Worm (Caenorhabditis elegans) whole organism, late embryonic: ENCODE results near the gene lgc-47.
A peak's percentile ranks its signal among the peaks of the same experiment; 100 is the strongest.

Source experiments
- C08G9.2 ChIP-seq: sonication (generic microtip); optimal IDR thresholded peaks from 2 replicates; lab custom pipeline; 2016; ENCODE audit warnings: mild to moderate bottlenecking, missing genetic modification characterization, moderate library complexity, missing compliant biosample characterization
- C38D4.7 ChIP-seq: fragments of 200-800 bp; sonication (Bioruptor generic); optimal IDR thresholded peaks from 2 replicates; lab custom pipeline; 2018; ENCODE audit warnings: mild to moderate bottlenecking, missing genetic modification characterization, moderate library complexity, missing compliant biosample characterization
- F13H6.1 ChIP-seq: sonication (generic microtip); optimal IDR thresholded peaks from 2 replicates; lab custom pipeline; 2016; ENCODE audit warnings: missing genetic modification characterization, missing compliant biosample characterization
- K02D7.2 ChIP-seq: sonication (generic microtip); optimal IDR thresholded peaks from 2 replicates; lab custom pipeline; 2017; ENCODE audit warnings: mild to moderate bottlenecking, missing genetic modification characterization, missing compliant biosample characterization
- K09A11.1 ChIP-seq: sonication (generic microtip); optimal IDR thresholded peaks from 2 replicates; lab custom pipeline; 2017; ENCODE audit warnings: antibody characterized with exemption, mild to moderate bottlenecking, missing genetic modification characterization, missing compliant biosample characterization; ENCODE audit not compliant: insufficient read depth
- ama-1 ChIP-seq: fragments of 150-350 bp; optimal IDR thresholded peaks from 2 replicates; lab custom pipeline; 2014
- ceh-14 ChIP-seq: sonication (generic microtip); optimal IDR thresholded peaks from 2 replicates; lab custom pipeline; 2016; ENCODE audit warnings: missing genotype, missing genetic modification characterization, missing compliant biosample characterization
- ceh-18 ChIP-seq: sonication (generic microtip); optimal IDR thresholded peaks from 2 replicates; lab custom pipeline; 2016; ENCODE audit warnings: missing genetic modification characterization, missing compliant biosample characterization
- ceh-22 ChIP-seq: sonication (generic microtip); optimal IDR thresholded peaks from 2 replicates; lab custom pipeline; 2017; ENCODE audit warnings: missing biosample characterization, missing genetic modification characterization
- ceh-30 ChIP-seq: fragments of 150-350 bp; optimal IDR thresholded peaks from 2 replicates; lab custom pipeline; 2014; ENCODE audit warnings: missing biosample characterization, missing genetic modification characterization
- ceh-9 ChIP-seq: sonication (generic microtip); optimal IDR thresholded peaks from 2 replicates; lab custom pipeline; 2016; ENCODE audit warnings: mild to moderate bottlenecking, missing genetic modification characterization, inconsistent platforms, missing compliant biosample characterization
- che-1 ChIP-seq: sonication (generic microtip); optimal IDR thresholded peaks from 2 replicates; lab custom pipeline; 2016; ENCODE audit warnings: mild to moderate bottlenecking, missing genetic modification characterization, missing compliant biosample characterization
- dve-1 ChIP-seq: sonication (generic microtip); optimal IDR thresholded peaks from 2 replicates; lab custom pipeline; 2017; ENCODE audit warnings: antibody characterized with exemption, mild to moderate bottlenecking, missing genetic modification characterization, missing compliant biosample characterization
- elt-2 ChIP-seq: sonication (generic microtip); optimal IDR thresholded peaks from 2 replicates; lab custom pipeline; 2016; ENCODE audit warnings: missing genetic modification reagents, missing genetic modification characterization, missing compliant biosample characterization
- ets-4 ChIP-seq: sonication (generic microtip); optimal IDR thresholded peaks from 2 replicates; lab custom pipeline; 2016; ENCODE audit warnings: missing genetic modification characterization, missing compliant biosample characterization
- fax-1 ChIP-seq: sonication (generic microtip); optimal IDR thresholded peaks from 2 replicates; lab custom pipeline; 2016; ENCODE audit warnings: missing genotype, missing genetic modification characterization, missing compliant biosample characterization
- fkh-10 ChIP-seq: fragments of 150-350 bp; optimal IDR thresholded peaks from 2 replicates; lab custom pipeline; 2014; ENCODE audit warnings: missing biosample characterization, missing genetic modification reagents, missing genetic modification characterization
- fkh-6 ChIP-seq: sonication (generic microtip); optimal IDR thresholded peaks from 2 replicates; lab custom pipeline; 2016; ENCODE audit warnings: missing genetic modification characterization, missing compliant biosample characterization
- hlh-13 ChIP-seq: fragments of 200-800 bp; sonication (Bioruptor generic); optimal IDR thresholded peaks from 2 replicates; lab custom pipeline; 2018; ENCODE audit warnings: mild to moderate bottlenecking, missing genetic modification characterization, missing compliant biosample characterization
- hlh-15 ChIP-seq: sonication (generic microtip); optimal IDR thresholded peaks from 2 replicates; lab custom pipeline; 2016; ENCODE audit warnings: missing genetic modification characterization, missing compliant biosample characterization
- hlh-30 ChIP-seq: sonication (generic microtip); optimal IDR thresholded peaks from 2 replicates; lab custom pipeline; 2017; ENCODE audit warnings: antibody characterized with exemption, missing genetic modification characterization, missing compliant biosample characterization; ENCODE audit not compliant: insufficient read depth
- hlh-8 ChIP-seq: sonication (generic microtip); optimal IDR thresholded peaks from 2 replicates; lab custom pipeline; 2016; ENCODE audit warnings: missing genotype, missing genetic modification characterization, missing compliant biosample characterization
- lin-11 ChIP-seq: fragments of 200-800 bp; sonication (Bioruptor generic); optimal IDR thresholded peaks from 2 replicates; lab custom pipeline; 2018; ENCODE audit warnings: mild to moderate bottlenecking, missing genetic modification characterization, missing compliant biosample characterization
- madf-2 ChIP-seq: sonication (generic microtip); optimal IDR thresholded peaks from 2 replicates; lab custom pipeline; 2017; ENCODE audit warnings: missing genetic modification characterization, missing compliant biosample characterization
- npax-4 ChIP-seq: sonication (generic microtip); optimal IDR thresholded peaks from 2 replicates; lab custom pipeline; 2016; ENCODE audit warnings: missing genetic modification characterization, missing compliant biosample characterization
- pag-3 ChIP-seq: sonication (generic microtip); optimal IDR thresholded peaks from 2 replicates; lab custom pipeline; 2016; ENCODE audit warnings: missing compliant biosample characterization, missing genetic modification characterization, borderline replicate concordance
- pax-1 ChIP-seq: fragments of 150-350 bp; optimal IDR thresholded peaks from 2 replicates; lab custom pipeline; 2014; ENCODE audit warnings: missing biosample characterization, missing genetic modification characterization
- pha-2 ChIP-seq: sonication (generic microtip); optimal IDR thresholded peaks from 2 replicates; lab custom pipeline; 2017; ENCODE audit warnings: mild to moderate bottlenecking, missing genetic modification characterization, missing compliant biosample characterization
- pha-4 ChIP-seq: fragments of 150-350 bp; optimal IDR thresholded peaks from 2 replicates; lab custom pipeline; 2018; ENCODE audit warnings: missing biosample characterization, missing genetic modification reagents, missing genetic modification characterization
- pqm-1 ChIP-seq: sonication (generic microtip); optimal IDR thresholded peaks from 2 replicates; lab custom pipeline; 2016; ENCODE audit warnings: missing genetic modification characterization, missing compliant biosample characterization
- ref-2 ChIP-seq: sonication (generic microtip); optimal IDR thresholded peaks from 2 replicates; lab custom pipeline; 2016; ENCODE audit warnings: missing genetic modification characterization, missing compliant biosample characterization
- sdc-2 ChIP-seq: sonication (generic microtip); optimal IDR thresholded peaks from 2 replicates; lab custom pipeline; 2016; ENCODE audit warnings: missing genotype, missing genetic modification characterization, missing compliant biosample characterization
- sox-4 ChIP-seq: sonication (generic microtip); optimal IDR thresholded peaks from 2 replicates; lab custom pipeline; 2017; ENCODE audit warnings: mild to moderate bottlenecking, missing genetic modification characterization, inconsistent platforms, missing compliant biosample characterization
- unc-3 ChIP-seq, 2 experiments: fragments of 200-800 bp in 1 of 2; sonication (Bioruptor generic) in 1 of 2; sonication (generic microtip) in 1 of 2; conservative IDR thresholded peaks in 1 of 2; optimal IDR thresholded peaks in 1 of 2; 2 replicates each; pipeline versions ENCODE4 v1.3.6 to Lab custom; 2016 to 2022; ENCODE audit warnings: missing compliant biosample characterization in 2 of 2, missing genetic modification characterization in 2 of 2, missing genetic modification reagents in 1 of 2
- unc-42 ChIP-seq: sonication (generic microtip); optimal IDR thresholded peaks from 2 replicates; lab custom pipeline; 2016; ENCODE audit warnings: missing genotype, missing genetic modification characterization, missing compliant biosample characterization
- unc-86 ChIP-seq: sonication (generic microtip); optimal IDR thresholded peaks from 2 replicates; lab custom pipeline; 2016; ENCODE audit warnings: missing genetic modification characterization, missing compliant biosample characterization
- zip-5 ChIP-seq: sonication (generic microtip); optimal IDR thresholded peaks from 2 replicates; lab custom pipeline; 2016; ENCODE audit warnings: missing genetic modification characterization, missing compliant biosample characterization

Gene lgc-47

ce11 chrX:9798530-9798929, 8.9 kb downstream of the lgc-47 start, which contains the start of gene F36G3.3:
Gene F36G3.3, plus strand, starts transcription at chrX:9798835.
- TF ChIP-seq unc-42 (tag; lab: Kevin White, UChicago) (peak; percentile 35), C08G9.2 (tag; lab: Kevin White, UChicago) (no peak), ceh-22 (no peak), sox-4 (tag; lab: Kevin White, UChicago) (no peak), C38D4.7 (no peak)

- no peak for TF ChIP-seq dve-1 (tag; lab: Kevin White, UChicago)
- TF ChIP-seq npax-4 (tag; lab: Kevin White, UChicago) = no peak
- no peak for TF ChIP-seq fkh-10 (GFP tag; lab: Kevin White, UChicago)
- TF ChIP-seq hlh-13 (GFP tag; lab: Kevin White, UChicago) = no peak
- TF ChIP-seq lin-11 (tag; lab: Kevin White, UChicago) = no peak
- no peak for TF ChIP-seq hlh-8
- no peak for TF ChIP-seq ceh-9 (tag; lab: Kevin White, UChicago)
- TF ChIP-seq pqm-1 (tag; lab: Kevin White, UChicago) = no peak
- no peak for TF ChIP-seq unc-3 (GFP tag; conservative IDR thresholded peaks at IDR 0.05; lab: Robert Waterston, UW)
- no peak for TF ChIP-seq unc-3 (tag; optimal IDR thresholded peaks at IDR 0.05; lab: Kevin White, UChicago)
- TF ChIP-seq che-1 (tag; lab: Kevin White, UChicago) = no peak
- TF ChIP-seq fax-1 (tag; lab: Kevin White, UChicago) = no peak
- no peak for TF ChIP-seq K09A11.1 (tag; lab: Kevin White, UChicago)
- no peak for TF ChIP-seq hlh-15 (tag; lab: Kevin White, UChicago)
Observed at ce11 chrX:9796063-9796462, 11.4 kb downstream of the lgc-47 start.

- TF ChIP-seq ceh-18 (no peak), elt-2 (tag; lab: Kevin White, UChicago) (peak; percentile 52)
Observed at ce11 chrX:9795579-9795978, 11.9 kb downstream of the lgc-47 start.

ce11 chrX:9794173-9794572, 13.3 kb downstream of the lgc-47 start, which contains the start of gene F36G3.2:
Gene F36G3.2, minus strand, starts transcription at chrX:9794273.
- no peak for TF ChIP-seq unc-86
- no peak for TF ChIP-seq ets-4
- TF ChIP-seq ceh-9 (tag; lab: Kevin White, UChicago) = no peak
- TF ChIP-seq fkh-6 (tag; lab: Kevin White, UChicago) = no peak
- no peak for TF ChIP-seq ama-1 (lab: Kevin White, UChicago)
- no peak for TF ChIP-seq unc-3 (GFP tag; conservative IDR thresholded peaks at IDR 0.05; lab: Robert Waterston, UW)
- TF ChIP-seq unc-3 (tag; optimal IDR thresholded peaks at IDR 0.05; lab: Kevin White, UChicago) = no peak
- no peak for TF ChIP-seq pag-3 (tag; lab: Kevin White, UChicago)

ce11 chrX:9789110-9789509, 18.4 kb downstream of the lgc-47 start, which contains the start of gene F36G3.1:
Gene F36G3.1, minus strand, starts transcription at chrX:9789210.
- TF ChIP-seq K02D7.2 (tag; lab: Kevin White, UChicago) (no peak), ceh-30 (tag; lab: Kevin White, UChicago) (no peak), pax-1 (tag; lab: Kevin White, UChicago) (no peak), zip-5 (tag; lab: Kevin White, UChicago) (no peak), ref-2 (tag; lab: Kevin White, UChicago) (no peak), che-1 (tag; lab: Kevin White, UChicago) (no peak), pqm-1 (tag; lab: Kevin White, UChicago) (no peak), ceh-14 (tag; lab: Kevin White, UChicago) (no peak), hlh-15 (tag; lab: Kevin White, UChicago) (no peak), F13H6.1 (tag; lab: Kevin White, UChicago) (no peak), pha-4 (no peak), elt-2 (tag; lab: Kevin White, UChicago) (no peak), ama-1 (lab: Kevin White, UChicago) (no peak), pag-3 (tag; lab: Kevin White, UChicago) (no peak), hlh-30 (tag; lab: Kevin White, UChicago) (no peak), madf-2 (tag; lab: Kevin White, UChicago) (no peak), pha-2 (tag; lab: Kevin White, UChicago) (no peak), sdc-2 (tag; lab: Kevin White, UChicago) (no peak)
